Worm (Caenorhabditis elegans) whole organism, L2 larva: ENCODE measurements around the gene nspc-9.

ENCODE experiments used
- F13H6.1 ChIP-seq: sonication (generic microtip); optimal IDR thresholded peaks from 2 replicates; lab custom pipeline; 2016; ENCODE audit warnings: missing genetic modification characterization, missing compliant biosample characterization
- Y55F3AM.14 ChIP-seq: fragments of 200-800 bp; sonication (Bioruptor generic); optimal IDR thresholded peaks from 2 replicates; lab custom pipeline; 2018; ENCODE audit warnings: mild to moderate bottlenecking, missing genetic modification characterization, missing compliant biosample characterization
- ama-1 ChIP-seq: fragments of 150-350 bp; optimal IDR thresholded peaks from 2 replicates; lab custom pipeline; 2018; ENCODE audit warnings: inconsistent platforms
- elt-1 ChIP-seq: fragments of 150-350 bp; optimal IDR thresholded peaks from 2 replicates; lab custom pipeline; 2014; ENCODE audit warnings: missing biosample characterization, missing genetic modification characterization
- lin-39 ChIP-seq: fragments of 150-350 bp; optimal IDR thresholded peaks from 2 replicates; lab custom pipeline; 2014; ENCODE audit warnings: missing biosample characterization, missing genetic modification reagents, missing genetic modification characterization
- nhr-237 ChIP-seq: fragments of 150-350 bp; optimal IDR thresholded peaks from 2 replicates; lab custom pipeline; 2014; ENCODE audit warnings: missing biosample characterization, missing genetic modification characterization
- nhr-77 ChIP-seq: fragments of 150-350 bp; optimal IDR thresholded peaks from 2 replicates; lab custom pipeline; 2014; ENCODE audit warnings: missing biosample characterization, missing genetic modification characterization
- snpc-4 ChIP-seq: fragments of 150-350 bp; optimal IDR thresholded peaks from 2 replicates; lab custom pipeline; 2014; ENCODE audit warnings: missing biosample characterization, missing genetic modification characterization
- unc-39 ChIP-seq: fragments of 150-350 bp; optimal IDR thresholded peaks from 2 replicates; lab custom pipeline; 2014; ENCODE audit warnings: missing biosample characterization, missing genetic modification characterization
- unc-62 ChIP-seq: fragments of 150-350 bp; optimal IDR thresholded peaks from 2 replicates; lab custom pipeline; 2014; ENCODE audit warnings: missing biosample characterization, missing genetic modification reagents, missing genetic modification characterization
- ztf-4 ChIP-seq: fragments of 150-350 bp; optimal IDR thresholded peaks from 2 replicates; lab custom pipeline; 2014; ENCODE audit warnings: missing biosample characterization, missing genetic modification characterization

DNA sequence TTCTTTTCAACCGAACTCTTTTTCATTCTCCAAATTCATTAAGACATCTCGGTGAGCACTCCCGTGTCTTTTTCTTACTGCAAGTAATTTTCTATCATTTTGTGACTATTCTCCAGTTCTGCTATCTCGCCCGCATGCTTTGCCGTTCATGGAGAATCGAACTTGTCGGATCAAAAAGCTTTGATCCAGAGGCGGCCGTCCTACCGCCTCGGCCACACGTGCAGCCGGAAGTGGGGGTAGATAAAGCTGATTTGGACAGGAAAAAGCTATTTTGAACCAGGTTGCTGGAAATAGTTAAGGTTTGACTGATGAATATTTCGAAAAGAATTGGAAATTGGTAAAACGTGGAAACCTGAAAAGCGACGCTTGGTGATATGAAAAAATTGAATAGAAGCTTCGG lies 38.9 kb downstream of the nspc-9 start:
- TF ChIP-seq ztf-4 (tag; lab: Kevin White, UChicago) (no peak), snpc-4 (no peak), unc-62 (GFP tag; lab: Kevin White, UChicago) (no peak), Y55F3AM.14 (GFP tag; lab: Kevin White, UChicago) (no peak), F13H6.1 (tag; lab: Kevin White, UChicago) (no peak), unc-39 (tag; lab: Kevin White, UChicago) (no peak), nhr-77 (tag; lab: Kevin White, UChicago) (no peak), ama-1 (lab: Kevin White, UChicago) (no peak), lin-39 (tag; lab: Kevin White, UChicago) (no peak), nhr-237 (tag; lab: Kevin White, UChicago) (no peak), elt-1 (tag; lab: Kevin White, UChicago) (no peak)
